Worm (Caenorhabditis elegans): ENCODE results near the gene Y55F3AR.2.

DNA sequence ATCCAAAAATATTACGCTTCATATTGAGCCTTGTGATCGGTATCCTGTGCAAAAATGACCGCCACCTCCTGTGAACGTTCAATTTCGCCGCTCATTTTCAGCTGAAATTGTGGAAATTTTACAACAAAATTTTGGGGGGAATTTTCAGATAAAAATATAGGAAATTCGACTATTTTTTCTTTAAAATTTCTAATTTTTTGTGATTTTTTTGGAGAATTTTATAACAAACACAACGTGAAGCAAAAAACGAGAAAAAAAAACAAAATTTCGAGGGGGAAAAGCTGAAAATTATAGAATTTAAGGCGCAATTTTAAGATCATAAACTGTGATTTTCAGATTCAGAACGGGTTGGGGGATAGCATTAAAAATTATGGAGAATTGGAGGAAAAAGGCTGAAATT lies 7.4 kb upstream of the Y55F3AR.2 start, which contains the start of gene csn-4:
- TF ChIP-seq ceh-39 (tag; optimal IDR thresholded peaks at IDR 0.05), result no peak
- no peak for TF ChIP-seq mab-5 (tag; optimal IDR thresholded peaks at IDR 0.05)
- TF ChIP-seq elt-3 (tag; optimal IDR thresholded peaks at IDR 0.05), result no peak
- TF ChIP-seq ces-1 (GFP tag; optimal IDR thresholded peaks at IDR 0.05), result no peak
- TF ChIP-seq unc-62 (GFP tag; optimal IDR thresholded peaks at IDR 0.05), result no peak
- TF ChIP-seq nhr-12 (tag; optimal IDR thresholded peaks at IDR 0.05), result no peak
- no peak for TF ChIP-seq ceh-43 (GFP tag; optimal IDR thresholded peaks at IDR 0.05)
- no peak for TF ChIP-seq nhr-2 (tag; optimal IDR thresholded peaks at IDR 0.05)
- TF ChIP-seq nhr-28 (tag; optimal IDR thresholded peaks at IDR 0.05), result no peak
